Worm (Caenorhabditis elegans): ENCODE results near the gene ani-3.
"Not testable (repeated sequence)": the region's sequence is repeated elsewhere in the genome, so short reads cannot be mapped to it uniquely, and the experiment has no call there.

ani-3 gene

ce11 chrV:19673298-19673903, 24.1 kb upstream of the ani-3 start:
- no peak for TF ChIP-seq ztf-23 (GFP tag; IDR thresholded peaks at IDR 0.05)
- TF ChIP-seq ztf-29 (GFP tag; IDR thresholded peaks at IDR 0.05), result no peak
- no peak for TF ChIP-seq klf-2 (GFP tag; conservative IDR thresholded peaks at IDR 0.05)
- no peak for TF ChIP-seq tab-1 (GFP tag; IDR thresholded peaks at IDR 0.05)
- no peak for TF ChIP-seq med-1 (GFP tag; optimal IDR thresholded peaks at IDR 0.05; ENCODE audit: insufficient read depth)
- TF ChIP-seq flt-1 (GFP tag; IDR thresholded peaks at IDR 0.05), result no peak
- TF ChIP-seq cog-1 (tag; optimal IDR thresholded peaks at IDR 0.05), result no peak
- no peak for TF ChIP-seq T22C8.4 (GFP tag; IDR thresholded peaks at IDR 0.05)
- no peak for TF ChIP-seq ref-1 (GFP tag; conservative IDR thresholded peaks at IDR 0.05)

- TF ChIP-seq ztf-29 (GFP tag; IDR thresholded peaks at IDR 0.05) (no peak), klf-2 (GFP tag; conservative IDR thresholded peaks at IDR 0.05) (no peak), ztf-23 (GFP tag; IDR thresholded peaks at IDR 0.05) (no peak), ref-1 (GFP tag; conservative IDR thresholded peaks at IDR 0.05) (no peak), tab-1 (GFP tag; IDR thresholded peaks at IDR 0.05) (no peak), med-1 (GFP tag; optimal IDR thresholded peaks at IDR 0.05; ENCODE audit: insufficient read depth) (no peak), cog-1 (tag; optimal IDR thresholded peaks at IDR 0.05) (no peak), T22C8.4 (GFP tag; IDR thresholded peaks at IDR 0.05) (no peak), flt-1 (GFP tag; IDR thresholded peaks at IDR 0.05) (no peak)
These were observed 23.0 kb upstream of the ani-3 start, which contains the start of gene mrp-7 for ce11 chrV:19674543-19674942. TSS of gene mrp-7 (plus strand) at chrV:19674843.

ce11 chrV:19691271-19691886, 6.2 kb upstream of the ani-3 start:
- no peak for TF ChIP-seq ref-1 (GFP tag; conservative IDR thresholded peaks at IDR 0.05)
- TF ChIP-seq klf-2 (GFP tag; conservative IDR thresholded peaks at IDR 0.05), result no peak
- TF ChIP-seq cog-1 (tag; optimal IDR thresholded peaks at IDR 0.05), result no peak
- peak; percentile 76 for TF ChIP-seq T22C8.4 (GFP tag; IDR thresholded peaks at IDR 0.05)

- TF ChIP-seq T22C8.4 (GFP tag; IDR thresholded peaks at IDR 0.05), result peak; percentile 55
- no peak for TF ChIP-seq flt-1 (GFP tag; IDR thresholded peaks at IDR 0.05)
These were observed 5.6 kb upstream of the ani-3 start for ce11 chrV:19691954-19692353.

- TF ChIP-seq ref-1 (GFP tag; conservative IDR thresholded peaks at IDR 0.05) (no peak), klf-2 (GFP tag; conservative IDR thresholded peaks at IDR 0.05) (no peak), cog-1 (tag; optimal IDR thresholded peaks at IDR 0.05) (no peak), ztf-29 (GFP tag; IDR thresholded peaks at IDR 0.05) (no peak), med-1 (GFP tag; optimal IDR thresholded peaks at IDR 0.05; ENCODE audit: insufficient read depth) (no peak), ztf-23 (GFP tag; IDR thresholded peaks at IDR 0.05) (no peak), tab-1 (GFP tag; IDR thresholded peaks at IDR 0.05) (no peak)
These were observed 11.3 kb downstream of the ani-3 start, which contains the start of gene srv-3 for ce11 chrV:19708849-19709248. TSS of gene srv-3 (minus strand) at chrV:19708949.

ce11 chrV:19710514-19710913, 13.0 kb downstream of the ani-3 start, which contains the start of gene Y43F8C.15:
TSS of gene Y43F8C.15 (minus strand) at chrV:19710614.
- not testable (repeated sequence) for TF ChIP-seq cog-1 (tag; optimal IDR thresholded peaks at IDR 0.05); klf-2 (GFP tag; conservative IDR thresholded peaks at IDR 0.05); ztf-29 (GFP tag; IDR thresholded peaks at IDR 0.05)

- TF ChIP-seq med-1 (GFP tag; optimal IDR thresholded peaks at IDR 0.05; ENCODE audit: insufficient read depth); tab-1 (GFP tag; IDR thresholded peaks at IDR 0.05); ref-1 (GFP tag; conservative IDR thresholded peaks at IDR 0.05): not testable (repeated sequence)
These were observed 14.1 kb downstream of the ani-3 start, which contains the start of gene Y43F8C.23 for ce11 chrV:19711646-19712045. TSS of gene Y43F8C.23 (minus strand) at chrV:19711746.

ce11 chrV:19715419-19715818, 17.9 kb downstream of the ani-3 start, which contains the start of gene Y43F8C.16:
TSS of gene Y43F8C.16 (minus strand) at chrV:19715519.
- TF ChIP-seq ztf-23 (GFP tag; IDR thresholded peaks at IDR 0.05), result no peak
- TF ChIP-seq flt-1 (GFP tag; IDR thresholded peaks at IDR 0.05), result no peak
- TF ChIP-seq med-1 (GFP tag; optimal IDR thresholded peaks at IDR 0.05; ENCODE audit: insufficient read depth), result no peak
- TF ChIP-seq tab-1 (GFP tag; IDR thresholded peaks at IDR 0.05), result no peak
- TF ChIP-seq cog-1 (tag; optimal IDR thresholded peaks at IDR 0.05), result no peak
- TF ChIP-seq ztf-29 (GFP tag; IDR thresholded peaks at IDR 0.05), result no peak
- TF ChIP-seq T22C8.4 (GFP tag; IDR thresholded peaks at IDR 0.05), result no peak

- TF ChIP-seq flt-1 (GFP tag; IDR thresholded peaks at IDR 0.05), result no peak
- no peak for TF ChIP-seq ref-1 (GFP tag; conservative IDR thresholded peaks at IDR 0.05)
- TF ChIP-seq ztf-29 (GFP tag; IDR thresholded peaks at IDR 0.05), result no peak
- TF ChIP-seq ztf-23 (GFP tag; IDR thresholded peaks at IDR 0.05), result no peak
- no peak for TF ChIP-seq med-1 (GFP tag; optimal IDR thresholded peaks at IDR 0.05; ENCODE audit: insufficient read depth)
These were observed 18.3 kb downstream of the ani-3 start, which contains the start of gene Y43F8C.17 for ce11 chrV:19715847-19716246. TSS of gene Y43F8C.17 (plus strand) at chrV:19716147.

- TF ChIP-seq cog-1 (tag; optimal IDR thresholded peaks at IDR 0.05) (no peak), ref-1 (GFP tag; conservative IDR thresholded peaks at IDR 0.05) (no peak)
These were observed 20.4 kb downstream of the ani-3 start for ce11 chrV:19717933-19718332.

- TF ChIP-seq ztf-29 (GFP tag; IDR thresholded peaks at IDR 0.05), result peak; percentile 52; the same call in 1 of the 2 replicates
- TF ChIP-seq tab-1 (GFP tag; IDR thresholded peaks at IDR 0.05), result no peak
These were observed 21.1 kb downstream of the ani-3 start for ce11 chrV:19718660-19719059.

Measured in whole organism, midembryonic.